Worm (Caenorhabditis elegans): ENCODE measurements around the gene ins-20.

- no peak for TF ChIP-seq B0019.2 (GFP tag; conservative IDR thresholded peaks at IDR 0.05)
- TF ChIP-seq F49E8.2 (tag; optimal IDR thresholded peaks at IDR 0.05; ENCODE audit: insufficient read depth), result no peak
- TF ChIP-seq C06A6.2 (GFP tag; conservative IDR thresholded peaks at IDR 0.05), result no peak
- TF ChIP-seq ZK185.1 (tag; optimal IDR thresholded peaks at IDR 0.05; ENCODE audit: poor library complexity, severe bottlenecking), result no peak
- TF ChIP-seq ama-1 (optimal IDR thresholded peaks at IDR 0.05), result no peak
- no peak for TF ChIP-seq ama-1 (GFP tag; optimal IDR thresholded peaks at IDR 0.05)
- no peak for TF ChIP-seq akir-1 (GFP tag; optimal IDR thresholded peaks at IDR 0.05)
Observed at ce11 chrII:6000136-6000535, 10.5 kb upstream of the ins-20 start, which contains the start of gene ins-6.

All from whole organism, young adult.